Fruit fly (Drosophila melanogaster) whole organism, embryonic: ENCODE measurements around the gene Bro.
A peak's percentile ranks its signal among the peaks of the same experiment; 100 is the strongest.

Source experiments
- Bgb ChIP-seq: fragments of 200-800 bp; sonication (Bioruptor generic); IDR thresholded peaks from 2 replicates; pipeline ENCODE4 v1.3.6; 2022; ENCODE audit warnings: missing biosample characterization, missing genetic modification characterization; ENCODE audit not compliant: partially characterized antibody
- CG1024 ChIP-seq: fragments of 200-800 bp; sonication (Bioruptor generic); IDR thresholded peaks from 2 replicates; pipeline ENCODE4 v1.3.6; 2022; ENCODE audit warnings: missing biosample characterization, missing genetic modification characterization
- CG10654 ChIP-seq: fragments of 200-800 bp; sonication (Bioruptor generic); optimal IDR thresholded peaks from 2 replicates; lab custom pipeline; 2016; ENCODE audit warnings: missing biosample characterization, missing genetic modification characterization
- CG11398 ChIP-seq: fragments of 200-800 bp; sonication (Bioruptor generic); optimal IDR thresholded peaks from 2 replicates; lab custom pipeline; 2016; ENCODE audit warnings: missing biosample characterization, missing genetic modification characterization
- CG12659 ChIP-seq: fragments of 200-800 bp; sonication (Bioruptor generic); optimal IDR thresholded peaks from 3 replicates; lab custom pipeline; 2017; ENCODE audit warnings: mild to moderate bottlenecking, missing biosample characterization, missing genetic modification reagents, missing genetic modification characterization
- CG12942 ChIP-seq: fragments of 200-800 bp; sonication (Bioruptor generic); optimal IDR thresholded peaks from 3 replicates; lab custom pipeline; 2016; ENCODE audit warnings: missing biosample characterization, missing genetic modification characterization
- CG13123 ChIP-seq: fragments of 200-800 bp; sonication (Bioruptor generic); optimal IDR thresholded peaks from 2 replicates; lab custom pipeline; 2016; ENCODE audit warnings: missing biosample characterization, missing genetic modification characterization
- CG14667 ChIP-seq: fragments of 200-800 bp; sonication (Bioruptor generic); IDR thresholded peaks from 2 replicates; pipeline ENCODE4 v1.3.6; 2022; ENCODE audit warnings: missing biosample characterization, missing genetic modification characterization
- CG14710 ChIP-seq: fragments of 200-800 bp; sonication (Bioruptor generic); optimal IDR thresholded peaks from 3 replicates; lab custom pipeline; 2019; ENCODE audit warnings: missing biosample characterization, mild to moderate bottlenecking, missing genetic modification characterization, moderate library complexity
- CG17802 ChIP-seq: fragments of 200-800 bp; sonication (Bioruptor generic); optimal IDR thresholded peaks from 2 replicates; lab custom pipeline; 2018; ENCODE audit warnings: missing biosample characterization, mild to moderate bottlenecking, missing genetic modification characterization, moderate library complexity
- CG17829 ChIP-seq: fragments of 200-800 bp; optimal IDR thresholded peaks from 2 replicates; lab custom pipeline; 2019; ENCODE audit warnings: missing biosample characterization, mild to moderate bottlenecking, missing genetic modification characterization, moderate library complexity
- CG1792 ChIP-seq: fragments of 200-800 bp; sonication (Bioruptor generic); optimal IDR thresholded peaks from 2 replicates; lab custom pipeline; 2016; ENCODE audit warnings: missing biosample characterization, missing genetic modification characterization
- CG2116 ChIP-seq: fragments of 200-800 bp; sonication (Bioruptor generic); optimal IDR thresholded peaks from 3 replicates; lab custom pipeline; 2018; ENCODE audit warnings: missing biosample characterization, mild to moderate bottlenecking, missing genetic modification characterization
- CG2199 ChIP-seq: fragments of 200-800 bp; sonication (Bioruptor generic); IDR thresholded peaks from 3 replicates; pipeline ENCODE4 v1.3.6; 2022; ENCODE audit warnings: missing biosample characterization, missing genetic modification characterization
- CG34422 ChIP-seq: fragments of 200-800 bp; sonication (Bioruptor generic); IDR thresholded peaks from 3 replicates; pipeline ENCODE4 v1.3.6; 2022; ENCODE audit warnings: missing biosample characterization, missing genetic modification characterization
- CG3847 ChIP-seq: fragments of 200-800 bp; sonication (Bioruptor generic); IDR thresholded peaks from 2 replicates; pipeline ENCODE4 v1.3.6; 2022; ENCODE audit warnings: missing biosample characterization, missing genetic modification characterization
- CG4617 ChIP-seq: fragments of 200-800 bp; sonication (Bioruptor generic); optimal IDR thresholded peaks from 3 replicates; lab custom pipeline; 2016; ENCODE audit warnings: missing biosample characterization, missing genetic modification characterization, borderline replicate concordance
- CG7786 ChIP-seq: fragments of 200-800 bp; sonication (Bioruptor generic); optimal IDR thresholded peaks from 2 replicates; lab custom pipeline; 2016; ENCODE audit warnings: missing biosample characterization, missing genetic modification characterization
- CG8290 ChIP-seq, 3 experiments: fragments of 200-800 bp; sonication (Bioruptor generic); optimal IDR thresholded peaks; 2 replicates each; lab custom pipeline; 2016 to 2019; ENCODE audit warnings: missing biosample characterization in 3 of 3, missing genetic modification characterization in 3 of 3, mild to moderate bottlenecking in 2 of 3, moderate library complexity in 1 of 3
- CG8924 ChIP-seq: fragments of 200-800 bp; optimal IDR thresholded peaks from 3 replicates; lab custom pipeline; 2019; ENCODE audit warnings: missing biosample characterization, mild to moderate bottlenecking, missing genetic modification characterization, moderate library complexity
- CG9932 ChIP-seq: fragments of 200-800 bp; sonication (Bioruptor generic); IDR thresholded peaks from 2 replicates; pipeline ENCODE4 v1.3.6; 2022; ENCODE audit warnings: missing biosample characterization, missing genetic modification characterization
- Chrac-16 ChIP-seq: fragments of 200-800 bp; sonication (Bioruptor generic); optimal IDR thresholded peaks from 3 replicates; lab custom pipeline; 2016; ENCODE audit warnings: missing biosample characterization, missing genetic modification characterization
- CoRest ChIP-seq: fragments of 200-800 bp; sonication (Bioruptor generic); optimal IDR thresholded peaks from 3 replicates; lab custom pipeline; 2018; ENCODE audit warnings: missing biosample characterization, mild to moderate bottlenecking, missing genetic modification characterization, moderate library complexity
- Dad ChIP-seq: fragments of 200-800 bp; sonication (Bioruptor generic); optimal IDR thresholded peaks from 3 replicates; lab custom pipeline; 2016; ENCODE audit warnings: missing biosample characterization, missing genetic modification characterization
- Dbx ChIP-seq: fragments of 200-800 bp; sonication (Bioruptor generic); IDR thresholded peaks from 3 replicates; pipeline ENCODE4 v1.3.6; 2022; ENCODE audit warnings: missing biosample characterization, missing genetic modification characterization
- Dek ChIP-seq: fragments of 200-800 bp; sonication (Bioruptor generic); optimal IDR thresholded peaks from 3 replicates; lab custom pipeline; 2019; ENCODE audit warnings: missing biosample characterization, mild to moderate bottlenecking, missing genetic modification characterization, moderate library complexity
- Doc2 ChIP-seq: fragments of 200-800 bp; sonication (Bioruptor generic); IDR thresholded peaks from 2 replicates; pipeline ENCODE4 v1.3.6; 2022; ENCODE audit warnings: missing biosample characterization, missing genetic modification characterization
- Elba2 ChIP-seq: fragments of 200-800 bp; sonication (Bioruptor generic); optimal IDR thresholded peaks from 3 replicates; lab custom pipeline; 2016; ENCODE audit warnings: missing biosample characterization, missing genetic modification characterization
- Fer2 ChIP-seq: fragments of 200-800 bp; sonication (Bioruptor generic); optimal IDR thresholded peaks from 2 replicates; lab custom pipeline; 2018; ENCODE audit warnings: missing biosample characterization, mild to moderate bottlenecking, missing genetic modification characterization, moderate library complexity
- Kr ChIP-seq: fragments of 200-800 bp; sonication (Bioruptor generic); optimal IDR thresholded peaks from 2 replicates; lab custom pipeline; 2017; ENCODE audit warnings: missing biosample characterization, mild to moderate bottlenecking, missing genetic modification characterization
- MTF-1 ChIP-seq: fragments of 200-800 bp; sonication (Bioruptor generic); optimal IDR thresholded peaks from 2 replicates; lab custom pipeline; 2018; ENCODE audit warnings: missing biosample characterization, mild to moderate bottlenecking, missing genetic modification characterization, borderline replicate concordance
- Max ChIP-seq: fragments of 200-800 bp; sonication (Bioruptor generic); optimal IDR thresholded peaks from 2 replicates; lab custom pipeline; 2016; ENCODE audit warnings: missing biosample characterization, mild to moderate bottlenecking, missing genetic modification characterization
- Rfx ChIP-seq: fragments of 200-800 bp; sonication (Bioruptor generic); IDR thresholded peaks from 2 replicates; pipeline ENCODE4 v1.3.6; 2022; ENCODE audit warnings: missing biosample characterization, missing genetic modification characterization
- Side ChIP-seq: fragments of 200-800 bp; sonication (Bioruptor generic); optimal IDR thresholded peaks from 2 replicates; lab custom pipeline; 2016; ENCODE audit warnings: missing biosample characterization, missing genetic modification characterization
- Sox102F ChIP-seq: fragments of 200-800 bp; sonication (Bioruptor generic); optimal IDR thresholded peaks from 2 replicates; lab custom pipeline; 2018; ENCODE audit warnings: missing biosample characterization, mild to moderate bottlenecking, missing genetic modification characterization, moderate library complexity
- Sry-δ ChIP-seq: fragments of 200-800 bp; sonication (Bioruptor generic); optimal IDR thresholded peaks from 2 replicates; lab custom pipeline; 2016; ENCODE audit warnings: missing biosample characterization, missing genetic modification characterization
- crp ChIP-seq, 2 experiments: fragments of 200-800 bp; sonication (Bioruptor generic); optimal IDR thresholded peaks; 2 replicates in 1 of 2; 3 replicates in 1 of 2; lab custom pipeline; 2017; ENCODE audit warnings: missing biosample characterization in 2 of 2, missing genetic modification characterization in 2 of 2, mild to moderate bottlenecking in 1 of 2, moderate library complexity in 1 of 2
- esg ChIP-seq: fragments of 200-800 bp; sonication (Bioruptor generic); conservative IDR thresholded peaks from 2 replicates; pipeline ENCODE4 v1.3.6; 2022; ENCODE audit warnings: missing biosample characterization, missing genetic modification characterization
- gro ChIP-seq: fragments of 200-800 bp; sonication (Bioruptor generic); optimal IDR thresholded peaks from 2 replicates; lab custom pipeline; 2016; ENCODE audit warnings: missing biosample characterization, missing genetic modification characterization
- h ChIP-seq: fragments of >200 bp; optimal IDR thresholded peaks from 2 replicates; lab custom pipeline; 2017
- kah ChIP-seq: fragments of 200-800 bp; sonication (Bioruptor generic); optimal IDR thresholded peaks from 2 replicates; lab custom pipeline; 2018; ENCODE audit warnings: missing biosample characterization, mild to moderate bottlenecking, missing genetic modification characterization
- ken ChIP-seq: fragments of 200-800 bp; sonication (Bioruptor generic); IDR thresholded peaks from 3 replicates; pipeline ENCODE4 v1.3.6; 2022; ENCODE audit warnings: missing biosample characterization, missing genetic modification characterization
- lola ChIP-seq, 3 experiments: fragments of >200 bp in 2 of 3; fragments of 200-800 bp in 1 of 3; sonication (Bioruptor generic) in 1 of 3; optimal IDR thresholded peaks; 2 replicates each; lab custom pipeline; 2017 to 2019; ENCODE audit warnings: missing biosample characterization in 3 of 3, missing genetic modification characterization in 3 of 3, mild to moderate bottlenecking in 1 of 3, moderate library complexity in 1 of 3
- nmo ChIP-seq: fragments of 200-800 bp; sonication (Bioruptor generic); optimal IDR thresholded peaks from 2 replicates; lab custom pipeline; 2018; ENCODE audit warnings: missing biosample characterization, mild to moderate bottlenecking, missing genetic modification characterization, moderate library complexity
- scrt ChIP-seq: fragments of 200-800 bp; sonication (Bioruptor generic); optimal IDR thresholded peaks from 2 replicates; lab custom pipeline; 2018; ENCODE audit warnings: missing biosample characterization, mild to moderate bottlenecking, missing genetic modification characterization, moderate library complexity
- toy ChIP-seq: fragments of 200-800 bp; sonication (Bioruptor generic); IDR thresholded peaks from 2 replicates; pipeline ENCODE4 v1.3.6; 2022; ENCODE audit warnings: missing biosample characterization, missing genetic modification characterization
- vnd ChIP-seq: fragments of 200-800 bp; sonication (Bioruptor generic); IDR thresholded peaks from 3 replicates; pipeline ENCODE4 v1.3.6; 2022; ENCODE audit warnings: missing biosample characterization, missing genetic modification characterization; ENCODE audit not compliant: partially characterized antibody
- vvl ChIP-seq: fragments of 200-800 bp; sonication (Bioruptor generic); IDR thresholded peaks from 2 replicates; pipeline ENCODE4 v1.3.6; 2022; ENCODE audit warnings: missing biosample characterization, missing genetic modification characterization
- wek ChIP-seq: fragments of 200-800 bp; sonication (Bioruptor generic); optimal IDR thresholded peaks from 3 replicates; lab custom pipeline; 2018; ENCODE audit warnings: missing biosample characterization, mild to moderate bottlenecking, missing genetic modification characterization, moderate library complexity

The Bro gene

dm6 chr3L:1647276-1647919, at the start of gene Bro, which contains the start of gene CG17249 (continued):
- TF ChIP-seq vnd (GFP tag; lab: Robert Waterston, UW): 0 out of 3 replicates have a peak, but pooled peaks have one; percentile 10
- peak; percentile 8 for TF ChIP-seq Dad
- TF ChIP-seq vvl: peak; percentile 72
- peak; percentile 68 for TF ChIP-seq CG9932 (GFP tag; lab: Robert Waterston, UW)
- TF ChIP-seq CG10654: no peak
- peak; percentile 32 for TF ChIP-seq CoRest
- TF ChIP-seq Bgb (GFP tag; lab: Robert Waterston, UW): peak; percentile 61
- TF ChIP-seq CG2116 (GFP tag; lab: Kevin White, UChicago): peak; percentile 45
- TF ChIP-seq Dbx: 0 out of 3 replicates have a peak, but pooled peaks have one; percentile 39
- TF ChIP-seq scrt (GFP tag; lab: Kevin White, UChicago): peak; percentile 62
- peak; percentile 31 for TF ChIP-seq nmo (GFP tag; lab: Kevin White, UChicago)
- peak; percentile 13 for TF ChIP-seq Max
- peak; percentile 43 for TF ChIP-seq gro
- TF ChIP-seq CG7786 (GFP tag; lab: Kevin White, UChicago): peak; percentile 59
- no peak for TF ChIP-seq CG17802 (tag; lab: Kevin White, UChicago)
- TF ChIP-seq CG2199: no peak
- no peak for TF ChIP-seq CG8290 (GFP tag; optimal IDR thresholded peaks at IDR 0.05; lab: Kevin White, UChicago)
- TF ChIP-seq CG8290 (tag; optimal IDR thresholded peaks at IDR 0.05; lab: Kevin White, UChicago): peak in 1 of 2 experiments; percentile 84
- TF ChIP-seq Fer2 (tag; lab: Kevin White, UChicago): no peak
- no peak; the same call in 1 of the 2 replicates for TF ChIP-seq CG1024
- peak; percentile 37 for TF ChIP-seq Sry-δ (GFP tag; lab: Kevin White, UChicago)
- peak; percentile 37 for TF ChIP-seq CG8924 (tag; lab: Kevin White, UChicago)
- peak; percentile 76 for TF ChIP-seq Rfx (GFP tag; lab: Robert Waterston, UW)
- peak; percentile 87 to 97 for TF ChIP-seq crp (GFP tag; optimal IDR thresholded peaks at IDR 0.05; lab: Kevin White, UChicago)
- TF ChIP-seq CG12659 (GFP tag; lab: Kevin White, UChicago): peak; percentile 40
- TF ChIP-seq CG12942 (GFP tag; lab: Kevin White, UChicago): peak; percentile 9
- TF ChIP-seq Sox102F (GFP tag; lab: Kevin White, UChicago): no peak
- TF ChIP-seq CG14710 (tag; lab: Kevin White, UChicago): peak; percentile 71
- peak; percentile 49; the same call in 1 of the 3 replicates for TF ChIP-seq CG34422 (GFP tag; lab: Robert Waterston, UW)
- TF ChIP-seq esg: no peak
- TF ChIP-seq Doc2 (GFP tag; lab: Robert Waterston, UW): no peak
- no peak for TF ChIP-seq CG13123 (GFP tag; lab: Kevin White, UChicago)
- no peak for TF ChIP-seq h (lab: Kevin White, UChicago)
- TF ChIP-seq toy: no peak
- peak; percentile 69 for TF ChIP-seq ken (GFP tag; lab: Robert Waterston, UW)
- no peak for TF ChIP-seq CG14667 (GFP tag; lab: Robert Waterston, UW)
- no peak for TF ChIP-seq CG11398 (GFP tag; lab: Kevin White, UChicago)
- TF ChIP-seq Chrac-16 (GFP tag; lab: Kevin White, UChicago): peak; percentile 19
- TF ChIP-seq kah (GFP tag; lab: Kevin White, UChicago): peak; percentile 29
- TF ChIP-seq CG1792 (GFP tag; lab: Kevin White, UChicago): peak; percentile 5
- TF ChIP-seq Side: peak; percentile 24
- no peak for TF ChIP-seq lola (GFP tag; optimal IDR thresholded peaks at IDR 0.05; lab: Kevin White, UChicago)
- TF ChIP-seq Dek (tag; lab: Kevin White, UChicago): no peak
- peak; percentile 62 for TF ChIP-seq CG4617 (GFP tag; lab: Kevin White, UChicago)
- peak; percentile 91 for TF ChIP-seq Elba2 (GFP tag; lab: Kevin White, UChicago)
- TF ChIP-seq MTF-1: no peak
- peak; percentile 3 for TF ChIP-seq CG17829 (tag; lab: Kevin White, UChicago)
- peak; percentile 93 for TF ChIP-seq CG3847 (GFP tag; lab: Robert Waterston, UW)
- TF ChIP-seq wek: no peak
- TF ChIP-seq Kr (GFP tag; lab: Kevin White, UChicago): no peak
